Worm (Caenorhabditis elegans): ENCODE results near the gene srx-12.

Gene srx-12

DNA sequence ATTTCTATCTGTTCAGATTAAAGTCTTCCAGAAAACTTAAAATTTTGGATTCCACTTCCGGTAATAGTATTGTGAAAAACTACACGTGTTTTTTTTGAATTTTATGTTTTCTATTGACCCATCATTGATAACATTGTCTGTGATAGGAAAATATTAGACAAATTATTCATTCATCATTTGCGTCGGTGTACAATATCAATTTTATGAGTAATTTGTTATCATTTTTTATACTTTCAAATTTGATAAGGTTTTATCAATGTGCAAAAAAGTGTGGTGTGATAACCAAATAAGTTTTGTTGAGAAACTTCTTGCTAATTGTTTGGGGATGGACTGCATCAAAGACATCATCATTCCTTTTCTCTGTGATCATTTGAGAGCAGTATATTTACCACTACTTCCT, 29.7 kb downstream of the srx-12 start:
- TF ChIP-seq nhr-80 (tag; optimal IDR thresholded peaks at IDR 0.05) (peak; percentile 33), nhr-27 (tag; optimal IDR thresholded peaks at IDR 0.05) (no peak)

DNA sequence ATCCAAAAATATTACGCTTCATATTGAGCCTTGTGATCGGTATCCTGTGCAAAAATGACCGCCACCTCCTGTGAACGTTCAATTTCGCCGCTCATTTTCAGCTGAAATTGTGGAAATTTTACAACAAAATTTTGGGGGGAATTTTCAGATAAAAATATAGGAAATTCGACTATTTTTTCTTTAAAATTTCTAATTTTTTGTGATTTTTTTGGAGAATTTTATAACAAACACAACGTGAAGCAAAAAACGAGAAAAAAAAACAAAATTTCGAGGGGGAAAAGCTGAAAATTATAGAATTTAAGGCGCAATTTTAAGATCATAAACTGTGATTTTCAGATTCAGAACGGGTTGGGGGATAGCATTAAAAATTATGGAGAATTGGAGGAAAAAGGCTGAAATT, 41.1 kb downstream of the srx-12 start, which contains the start of gene csn-4:
Gene csn-4, minus strand, starts transcription at position 101 of the 400 bp plus-strand sequence.
- TF ChIP-seq nfyb-1 (GFP tag; IDR thresholded peaks at IDR 0.05), result 0 out of 2 replicates have a peak, but pooled peaks have one; percentile 10
- TF ChIP-seq cebp-1 (GFP tag; IDR thresholded peaks at IDR 0.05), result no peak
- peak; percentile 15 for TF ChIP-seq cebp-1 (tag; optimal IDR thresholded peaks at IDR 0.05)
- TF ChIP-seq xnd-1 (tag; optimal IDR thresholded peaks at IDR 0.05), result no peak

DNA sequence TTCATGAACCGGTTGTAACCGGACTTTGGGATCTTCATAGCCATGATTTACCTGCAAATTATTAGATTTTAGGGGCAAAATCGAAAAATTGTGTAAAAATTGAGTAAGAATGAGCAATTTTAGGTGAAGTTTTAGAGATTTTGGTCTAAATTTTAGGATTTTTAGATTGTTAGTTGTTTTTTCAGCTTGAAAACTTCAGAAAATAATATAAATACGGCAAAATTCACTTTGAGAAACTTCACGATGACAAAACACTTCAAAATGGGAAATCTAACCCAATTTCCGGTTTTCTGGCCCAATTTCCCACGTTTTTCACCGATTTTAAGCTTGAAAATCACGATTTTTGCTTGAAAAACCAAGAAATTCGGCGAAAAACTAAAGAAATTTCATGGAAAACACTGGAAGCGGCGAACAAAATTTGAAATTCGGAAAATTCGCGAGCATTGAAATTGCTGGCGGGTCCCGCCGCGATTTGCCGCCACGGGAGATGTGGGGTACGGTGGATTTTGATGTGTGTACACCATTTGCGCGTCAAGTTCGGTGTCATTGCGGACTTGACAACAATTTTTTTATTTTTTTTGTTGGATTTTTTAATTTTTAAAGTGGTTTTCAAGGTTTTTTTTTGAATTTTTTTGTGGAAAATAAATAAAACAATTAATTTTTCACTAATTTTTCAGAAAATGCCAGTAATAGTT, 48.2 kb downstream of the srx-12 start, which contains the start of the genes cct-8 and Y55F3AR.2:
Gene cct-8, minus strand, starts transcription at position 51 of the 695 bp plus-strand sequence.
Gene Y55F3AR.2, plus strand, starts transcription at position 672 of the 695 bp plus-strand sequence.
- TF ChIP-seq let-526 (GFP tag; IDR thresholded peaks at IDR 0.05) (peak; percentile 96), F10E7.11 (tag; optimal IDR thresholded peaks at IDR 0.05) (peak; percentile 94), akir-1 (GFP tag; optimal IDR thresholded peaks at IDR 0.05) (no peak), C17E4.6 (GFP tag; IDR thresholded peaks at IDR 0.05) (peak; percentile 97), ceh-79 (tag; optimal IDR thresholded peaks at IDR 0.05) (peak; percentile 80), let-607 (tag; optimal IDR thresholded peaks at IDR 0.05) (peak; percentile 88 to 94), dpff-1 (tag; optimal IDR thresholded peaks at IDR 0.05) (peak; percentile 77), ekl-4 (GFP tag; IDR thresholded peaks at IDR 0.05) (peak; percentile 99), ceh-40 (GFP tag; IDR thresholded peaks at IDR 0.05) (peak; percentile 67; the same call in 1 of the 2 replicates), xnd-1 (tag; optimal IDR thresholded peaks at IDR 0.05) (peak; percentile 78), sea-2 (GFP tag; IDR thresholded peaks at IDR 0.05) (peak; percentile 87; the same call in 1 of the 2 replicates), lsl-1 (GFP tag; optimal IDR thresholded peaks at IDR 0.05) (peak; percentile 100), Y53F4B.3 (GFP tag; IDR thresholded peaks at IDR 0.05) (peak; percentile 62; the same call in 1 of the 2 replicates), tlf-1 (GFP tag; optimal IDR thresholded peaks at IDR 0.05) (peak; percentile 99), dox-1 (GFP tag; IDR thresholded peaks at IDR 0.05) (peak; percentile 99), bed-1 (GFP tag; IDR thresholded peaks at IDR 0.05) (0 out of 2 replicates have a peak, but pooled peaks have one; percentile 77), K11D2.4 (GFP tag; IDR thresholded peaks at IDR 0.05) (peak; percentile 99), nfya-2 (GFP tag; IDR thresholded peaks at IDR 0.05) (peak; percentile 92), ztf-3 (GFP tag; optimal IDR thresholded peaks at IDR 0.05) (peak; percentile 87), attf-3 (GFP tag; conservative IDR thresholded peaks at IDR 0.05) (peak; percentile 95), madf-8 (GFP tag; conservative IDR thresholded peaks at IDR 0.05) (peak; percentile 89), lin-35 (GFP tag; optimal IDR thresholded peaks at IDR 0.05) (peak; percentile 59 to 97 (median 88)), F57C9.4 (tag; optimal IDR thresholded peaks at IDR 0.05) (peak; percentile 65), bed-2 (GFP tag; IDR thresholded peaks at IDR 0.05) (no peak), F23B12.7 (tag; optimal IDR thresholded peaks at IDR 0.05; ENCODE audit: insufficient read depth) (peak; percentile 90), F52B5.7 (tag; optimal IDR thresholded peaks at IDR 0.05) (peak; percentile 92), B0019.2 (GFP tag; conservative IDR thresholded peaks at IDR 0.05) (peak; percentile 93), ZK185.1 (tag; optimal IDR thresholded peaks at IDR 0.05; ENCODE audit: poor library complexity, severe bottlenecking) (peak; percentile 97), nfya-1 (tag; optimal IDR thresholded peaks at IDR 0.05; ENCODE audit: borderline replicate concordance, insufficient read depth) (no peak), egl-44 (GFP tag; IDR thresholded peaks at IDR 0.05) (peak; percentile 74; the same call in 1 of the 2 replicates), F39B2.1 (GFP tag; IDR thresholded peaks at IDR 0.05) (peak; percentile 94), ceh-27 (GFP tag; optimal IDR thresholded peaks at IDR 0.05) (peak; percentile 96), lag-1 (GFP tag; IDR thresholded peaks at IDR 0.05) (0 out of 2 replicates have a peak, but pooled peaks have one; percentile 74), F49E8.2 (tag; optimal IDR thresholded peaks at IDR 0.05; ENCODE audit: insufficient read depth) (peak; percentile 95), rpc-1 (optimal IDR thresholded peaks at IDR 0.05) (peak; percentile 44), rpc-1 (tag; optimal IDR thresholded peaks at IDR 0.05) (peak; percentile 2), ztf-18 (tag; optimal IDR thresholded peaks at IDR 0.05) (peak; percentile 61), rcor-1 (GFP tag; IDR thresholded peaks at IDR 0.05) (peak; percentile 97)

All from whole organism, young adult.